Worm (Caenorhabditis elegans) whole organism, L3 larva: ENCODE results near the gene T04F3.1.

ENCODE experiments used
- R02D3.7 ChIP-seq: fragments of 150-350 bp; optimal IDR thresholded peaks from 2 replicates; lab custom pipeline; 2014; ENCODE audit warnings: missing biosample characterization, missing genetic modification characterization
- aly-2 ChIP-seq: fragments of 150-350 bp; optimal IDR thresholded peaks from 2 replicates; lab custom pipeline; 2014; ENCODE audit warnings: missing biosample characterization, missing genetic modification characterization
- ama-1 ChIP-seq: fragments of 150-350 bp; optimal IDR thresholded peaks from 2 replicates; lab custom pipeline; 2018
- ceh-28 ChIP-seq: fragments of 150-350 bp; optimal IDR thresholded peaks from 2 replicates; lab custom pipeline; 2014; ENCODE audit warnings: missing biosample characterization, missing genetic modification reagents, missing genetic modification characterization
- ceh-82 ChIP-seq: fragments of 150-350 bp; optimal IDR thresholded peaks from 2 replicates; lab custom pipeline; 2014; ENCODE audit warnings: missing biosample characterization, missing genetic modification characterization
- ceh-9 ChIP-seq: sonication (generic microtip); optimal IDR thresholded peaks from 2 replicates; lab custom pipeline; 2018; ENCODE audit warnings: missing biosample characterization, missing genetic modification characterization
- daf-12 ChIP-seq: fragments of 150-350 bp; optimal IDR thresholded peaks from 2 replicates; lab custom pipeline; 2014; ENCODE audit warnings: missing biosample characterization, missing genetic modification reagents, missing genetic modification characterization
- egl-5 ChIP-seq: fragments of 150-350 bp; optimal IDR thresholded peaks from 2 replicates; lab custom pipeline; 2017; ENCODE audit warnings: missing biosample characterization, missing genetic modification reagents, missing genetic modification characterization, inconsistent platforms
- elt-2 ChIP-seq: sonication (generic microtip); optimal IDR thresholded peaks from 2 replicates; lab custom pipeline; 2016; ENCODE audit warnings: missing genetic modification reagents, mild to moderate bottlenecking, missing genetic modification characterization, missing compliant biosample characterization
- elt-3 ChIP-seq, 3 experiments: fragments of 150-350 bp in 1 of 3; sonication (generic microtip) in 2 of 3; optimal IDR thresholded peaks; 2 replicates in 2 of 3; 4 replicates in 1 of 3; lab custom pipeline; 2014 to 2017; ENCODE audit warnings: missing biosample characterization in 3 of 3, missing genetic modification characterization in 3 of 3
- eor-1 ChIP-seq, 2 experiments: fragments of 150-350 bp; optimal IDR thresholded peaks; 2 replicates each; lab custom pipeline; 2014 to 2018; ENCODE audit warnings: missing biosample characterization in 2 of 2, missing genetic modification characterization in 2 of 2
- fkh-10 ChIP-seq: sonication (generic microtip); optimal IDR thresholded peaks from 2 replicates; lab custom pipeline; 2017; ENCODE audit warnings: missing biosample characterization, missing genetic modification reagents, missing genetic modification characterization
- hmg-11 ChIP-seq: sonication (generic microtip); optimal IDR thresholded peaks from 2 replicates; lab custom pipeline; 2016; ENCODE audit warnings: missing genetic modification characterization, missing compliant biosample characterization
- jun-1 ChIP-seq: fragments of 150-350 bp; optimal IDR thresholded peaks from 2 replicates; lab custom pipeline; 2014; ENCODE audit warnings: missing biosample characterization, missing genetic modification reagents, missing genetic modification characterization
- lin-15B ChIP-seq: fragments of 150-350 bp; optimal IDR thresholded peaks from 2 replicates; lab custom pipeline; 2014; ENCODE audit warnings: missing biosample characterization, missing genetic modification characterization
- lsy-12 ChIP-seq: sonication (generic microtip); optimal IDR thresholded peaks from 2 replicates; lab custom pipeline; 2016; ENCODE audit warnings: mild to moderate bottlenecking, missing genetic modification characterization, missing compliant biosample characterization
- mml-1 ChIP-seq: fragments of 150-350 bp; sonication (generic microtip); optimal IDR thresholded peaks from 3 replicates; lab custom pipeline; 2014; ENCODE audit warnings: missing biosample characterization, missing genetic modification characterization
- nfya-1 ChIP-seq: sonication (generic microtip); optimal IDR thresholded peaks from 2 replicates; lab custom pipeline; 2017; ENCODE audit warnings: missing genetic modification characterization, mild to moderate bottlenecking, missing compliant biosample characterization, antibody characterized with exemption, moderate library complexity; ENCODE audit not compliant: insufficient read depth
- nhr-11 ChIP-seq: fragments of 150-350 bp; optimal IDR thresholded peaks from 2 replicates; lab custom pipeline; 2014; ENCODE audit warnings: missing biosample characterization, missing genetic modification characterization
- nhr-12 ChIP-seq: fragments of 150-350 bp; optimal IDR thresholded peaks from 2 replicates; lab custom pipeline; 2014; ENCODE audit warnings: missing biosample characterization, missing genetic modification characterization
- nhr-237 ChIP-seq: fragments of 150-350 bp; optimal IDR thresholded peaks from 2 replicates; lab custom pipeline; 2014; ENCODE audit warnings: missing biosample characterization, missing genetic modification characterization
- nhr-25 ChIP-seq: sonication (generic microtip); optimal IDR thresholded peaks from 2 replicates; lab custom pipeline; 2017; ENCODE audit warnings: missing biosample characterization, missing genetic modification characterization
- nhr-28 ChIP-seq: fragments of 150-350 bp; optimal IDR thresholded peaks from 2 replicates; lab custom pipeline; 2014; ENCODE audit warnings: missing biosample characterization, missing genetic modification characterization
- nhr-67 ChIP-seq: fragments of 150-350 bp; optimal IDR thresholded peaks from 2 replicates; lab custom pipeline; 2014; ENCODE audit warnings: missing biosample characterization, missing genetic modification characterization
- nhr-76 ChIP-seq: fragments of 150-350 bp; sonication (generic microtip); optimal IDR thresholded peaks from 5 replicates; lab custom pipeline; 2014; ENCODE audit warnings: missing biosample characterization, missing genetic modification characterization
- nhr-77 ChIP-seq: fragments of 150-350 bp; optimal IDR thresholded peaks from 2 replicates; lab custom pipeline; 2014; ENCODE audit warnings: missing biosample characterization, missing genetic modification characterization
- pqm-1 ChIP-seq: fragments of 150-350 bp; optimal IDR thresholded peaks from 2 replicates; lab custom pipeline; 2017; ENCODE audit warnings: missing biosample characterization, missing genetic modification characterization, inconsistent platforms
- sea-2 ChIP-seq: fragments of 150-350 bp; sonication (generic microtip); optimal IDR thresholded peaks from 4 replicates; lab custom pipeline; 2014; ENCODE audit warnings: missing biosample characterization, missing genetic modification reagents, missing genetic modification characterization
- skn-1 ChIP-seq: fragments of 150-350 bp; optimal IDR thresholded peaks from 2 replicates; lab custom pipeline; 2014; ENCODE audit warnings: missing biosample characterization, missing genetic modification characterization
- snpc-4 ChIP-seq: fragments of 150-350 bp; optimal IDR thresholded peaks from 2 replicates; lab custom pipeline; 2014; ENCODE audit warnings: missing biosample characterization, missing genetic modification characterization
- tbx-2 ChIP-seq: sonication (generic microtip); optimal IDR thresholded peaks from 2 replicates; lab custom pipeline; 2016; ENCODE audit warnings: mild to moderate bottlenecking, missing genetic modification characterization, missing compliant biosample characterization
- unc-62 ChIP-seq: fragments of 150-350 bp; sonication (generic microtip); optimal IDR thresholded peaks from 4 replicates; lab custom pipeline; 2014; ENCODE audit warnings: missing biosample characterization, missing genetic modification reagents, missing genetic modification characterization
- zag-1 ChIP-seq: fragments of 150-350 bp; optimal IDR thresholded peaks from 2 replicates; lab custom pipeline; 2014; ENCODE audit warnings: missing biosample characterization, missing genetic modification characterization
- ztf-11 ChIP-seq: fragments of 150-350 bp; optimal IDR thresholded peaks from 2 replicates; lab custom pipeline; 2014; ENCODE audit warnings: missing biosample characterization, missing genetic modification characterization
- ztf-4 ChIP-seq: fragments of 150-350 bp; optimal IDR thresholded peaks from 2 replicates; lab custom pipeline; 2014; ENCODE audit warnings: missing biosample characterization, missing genetic modification characterization

T04F3.1 gene

DNA sequence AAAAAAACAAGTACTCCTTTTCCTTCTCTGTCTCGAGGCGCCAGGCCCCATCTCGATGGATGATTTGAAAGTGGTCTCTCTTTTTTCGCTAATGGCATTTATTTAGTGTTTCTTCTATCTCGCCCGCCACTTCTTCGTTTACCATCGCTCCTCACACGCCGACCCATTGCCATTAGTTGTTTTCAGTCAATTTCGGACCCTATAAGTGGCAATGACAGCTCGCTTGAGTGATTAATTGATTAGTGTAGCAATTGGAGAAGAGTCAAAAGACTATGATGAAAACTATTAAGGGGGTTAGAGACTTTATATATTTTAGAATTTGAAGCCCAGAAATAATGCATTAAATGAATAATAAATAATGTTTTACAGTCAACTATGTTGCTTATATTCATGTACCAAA lies 33.5 kb upstream of the T04F3.1 start:
- TF ChIP-seq nhr-28 (no peak), ceh-82 (tag; lab: Kevin White, UChicago) (no peak), nfya-1 (no peak), tbx-2 (tag; lab: Kevin White, UChicago) (no peak), hmg-11 (tag; lab: Kevin White, UChicago) (no peak), jun-1 (tag; lab: Kevin White, UChicago) (no peak), skn-1 (tag; lab: Kevin White, UChicago) (no peak), nhr-12 (tag; lab: Kevin White, UChicago) (no peak), zag-1 (tag; lab: Kevin White, UChicago) (no peak), daf-12 (no peak), ama-1 (lab: Kevin White, UChicago) (no peak), nhr-25 (tag; lab: Kevin White, UChicago) (no peak), R02D3.7 (no peak), elt-3 (tag; optimal IDR thresholded peaks at IDR 0.05; lab: Kevin White, UChicago) (no peak), ztf-4 (tag; lab: Kevin White, UChicago) (no peak), sea-2 (GFP tag; lab: Kevin White, UChicago) (no peak)

DNA sequence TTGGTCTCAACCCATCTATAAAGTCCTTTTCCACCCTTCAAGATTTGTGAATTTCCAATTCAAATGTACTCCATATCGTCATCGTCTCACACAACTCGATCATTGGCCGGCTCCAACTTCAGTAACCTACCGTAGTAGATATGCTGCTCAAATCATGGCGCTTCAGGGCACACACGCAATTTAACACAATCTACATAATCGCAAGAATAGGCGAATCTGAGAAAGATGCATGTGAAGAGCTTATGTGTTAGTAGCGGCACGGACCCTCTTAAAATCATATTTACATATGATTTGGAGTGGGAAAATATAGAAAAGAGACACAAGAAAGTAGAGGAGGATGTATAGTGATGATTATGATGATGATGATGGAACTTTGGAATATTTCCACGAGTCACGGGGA lies 28.1 kb upstream of the T04F3.1 start:
- TF ChIP-seq egl-5 (tag; lab: Kevin White, UChicago) (no peak), nhr-237 (tag; lab: Kevin White, UChicago) (no peak), R02D3.7 (no peak), ceh-82 (tag; lab: Kevin White, UChicago) (no peak), ztf-4 (tag; lab: Kevin White, UChicago) (no peak), nhr-11 (tag; lab: Kevin White, UChicago) (no peak), jun-1 (tag; lab: Kevin White, UChicago) (no peak), eor-1 (tag; optimal IDR thresholded peaks at IDR 0.05; lab: Kevin White, UChicago) (no peak), nhr-28 (no peak), ceh-28 (tag; lab: Kevin White, UChicago) (no peak), pqm-1 (tag; lab: Kevin White, UChicago) (no peak), hmg-11 (tag; lab: Kevin White, UChicago) (no peak)

DNA sequence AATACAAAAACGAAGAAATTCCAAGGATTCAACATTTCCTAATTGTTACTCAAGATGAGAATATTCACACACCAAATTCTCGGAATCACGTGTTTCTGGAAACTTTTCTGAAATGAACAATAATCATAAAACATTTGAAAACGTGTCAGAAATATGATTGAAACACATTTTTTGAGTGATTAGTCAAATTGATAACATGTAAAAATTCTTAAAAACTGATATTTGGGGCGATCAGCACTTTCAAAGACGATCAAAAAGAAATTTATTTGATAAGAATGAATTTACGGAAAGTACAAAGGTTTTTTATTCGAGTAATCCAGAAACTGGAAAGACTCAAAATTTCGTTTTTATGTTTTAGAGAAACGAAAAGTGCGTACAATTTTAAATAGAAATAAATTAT lies 24.1 kb upstream of the T04F3.1 start, which contains the start of gene tre-3:
TSS of gene tre-3 (minus strand) at position 107 of the 400 bp plus-strand sequence.
- TF ChIP-seq nhr-76 (no peak), elt-2 (tag; lab: Kevin White, UChicago) (peak; percentile 59), pqm-1 (tag; lab: Kevin White, UChicago) (peak; percentile 53), nhr-237 (tag; lab: Kevin White, UChicago) (no peak), sea-2 (GFP tag; lab: Kevin White, UChicago) (no peak), fkh-10 (no peak)

- TF ChIP-seq ceh-28 (tag; lab: Kevin White, UChicago) (no peak), nhr-237 (tag; lab: Kevin White, UChicago) (no peak), nhr-76 (no peak), elt-2 (tag; lab: Kevin White, UChicago) (peak; percentile 78), pqm-1 (tag; lab: Kevin White, UChicago) (peak; percentile 71)
Observed at ce11 chrV:11716930-11717329, 22.9 kb upstream of the T04F3.1 start.

DNA sequence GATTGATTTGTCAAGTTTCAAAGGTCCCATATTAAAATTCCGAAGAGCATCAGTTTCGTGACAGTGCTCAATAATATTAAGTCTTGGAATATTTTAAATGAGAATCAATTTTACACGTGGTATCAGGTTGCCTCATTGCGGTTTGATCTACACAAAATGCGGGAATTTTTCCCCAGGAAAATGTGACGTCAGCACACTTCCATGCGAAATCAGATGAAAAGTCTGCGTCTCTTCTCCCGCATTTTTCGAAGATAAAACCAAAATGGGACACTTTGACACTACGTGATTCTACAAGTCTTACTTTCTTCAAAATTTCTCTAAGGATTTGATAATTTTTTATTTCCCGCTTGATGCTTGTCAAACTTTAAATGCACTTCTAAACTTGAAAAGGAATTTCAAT lies 17.0 kb upstream of the T04F3.1 start:
- TF ChIP-seq lin-15B (tag; lab: Kevin White, UChicago), result no peak
- no peak for TF ChIP-seq unc-62 (GFP tag; lab: Kevin White, UChicago)
- no peak for TF ChIP-seq nhr-11 (tag; lab: Kevin White, UChicago)
- TF ChIP-seq sea-2 (GFP tag; lab: Kevin White, UChicago), result no peak
- TF ChIP-seq nhr-25 (tag; lab: Kevin White, UChicago), result no peak
- TF ChIP-seq elt-2 (tag; lab: Kevin White, UChicago), result no peak
- no peak for TF ChIP-seq aly-2 (tag; lab: Kevin White, UChicago)
- no peak for TF ChIP-seq lsy-12 (tag; lab: Kevin White, UChicago)
- TF ChIP-seq nhr-28, result no peak
- no peak for TF ChIP-seq ceh-28 (tag; lab: Kevin White, UChicago)
- TF ChIP-seq R02D3.7, result no peak
- no peak for TF ChIP-seq nhr-77 (tag; lab: Kevin White, UChicago)
- TF ChIP-seq egl-5 (tag; lab: Kevin White, UChicago), result no peak
- TF ChIP-seq daf-12, result no peak
- TF ChIP-seq ama-1 (lab: Kevin White, UChicago), result no peak
- TF ChIP-seq, all 47 proteins: peak for 0

- TF ChIP-seq ztf-11 (tag; lab: Kevin White, UChicago) (no peak), ceh-82 (tag; lab: Kevin White, UChicago) (no peak), nhr-76 (no peak), unc-62 (GFP tag; lab: Kevin White, UChicago) (no peak), hmg-11 (tag; lab: Kevin White, UChicago) (no peak), snpc-4 (tag; lab: Kevin White, UChicago) (no peak), mml-1 (tag; lab: Kevin White, UChicago) (no peak), ceh-9 (tag; lab: Kevin White, UChicago) (no peak), jun-1 (tag; lab: Kevin White, UChicago) (no peak), fkh-10 (no peak), nhr-67 (tag; lab: Kevin White, UChicago) (no peak), sea-2 (GFP tag; lab: Kevin White, UChicago) (no peak)
Observed at ce11 chrV:11725971-11726370, 13.9 kb upstream of the T04F3.1 start, which contains the start of gene daf-11. Gene daf-11, minus strand, starts transcription at chrV:11726071.
